Fruit fly (Drosophila melanogaster) whole organism, pupa: ENCODE data around the gene Atac2.

Experiments
- CG10348 ChIP-seq: fragments of 200-800 bp; sonication (Bioruptor generic); IDR thresholded peaks from 2 replicates; pipeline ENCODE4 v1.3.6; 2022; ENCODE audit warnings: missing biosample characterization, missing genetic modification characterization
- CG12605 ChIP-seq: fragments of 200-800 bp; sonication (Bioruptor generic); IDR thresholded peaks from 2 replicates; pipeline ENCODE4 v1.3.6; 2022; ENCODE audit warnings: missing biosample characterization, missing genetic modification characterization
- CG13204 ChIP-seq: fragments of 200-800 bp; sonication (Bioruptor generic); optimal IDR thresholded peaks from 2 replicates; lab custom pipeline; 2018; ENCODE audit warnings: missing biosample characterization, mild to moderate bottlenecking, missing genetic modification characterization, moderate library complexity
- CG14655 ChIP-seq: fragments of 200-800 bp; sonication (Bioruptor generic); optimal IDR thresholded peaks from 3 replicates; lab custom pipeline; 2017; ENCODE audit warnings: mild to moderate bottlenecking, missing biosample characterization, missing genetic modification reagents, missing genetic modification characterization
- CG15710 ChIP-seq: fragments of 200-800 bp; sonication (Bioruptor generic); optimal IDR thresholded peaks from 2 replicates; lab custom pipeline; 2018; ENCODE audit warnings: missing biosample characterization, mild to moderate bottlenecking, missing genetic modification characterization, moderate library complexity
- CG17806 ChIP-seq: fragments of 200-800 bp; sonication (Bioruptor generic); optimal IDR thresholded peaks from 2 replicates; lab custom pipeline; 2018; ENCODE audit warnings: missing biosample characterization, mild to moderate bottlenecking, missing genetic modification characterization, moderate library complexity
- CG32121 ChIP-seq: fragments of 200-800 bp; sonication (Bioruptor generic); IDR thresholded peaks from 2 replicates; pipeline ENCODE4 v1.3.6; 2022; ENCODE audit warnings: missing biosample characterization, missing genetic modification characterization
- CG34367 ChIP-seq: fragments of 200-800 bp; sonication (Bioruptor generic); optimal IDR thresholded peaks from 2 replicates; lab custom pipeline; 2018; ENCODE audit warnings: missing biosample characterization, mild to moderate bottlenecking, missing genetic modification characterization
- CG4496 ChIP-seq: fragments of 200-800 bp; sonication (Bioruptor generic); IDR thresholded peaks from 3 replicates; pipeline ENCODE4 v1.3.6; 2022; ENCODE audit warnings: missing biosample characterization, missing genetic modification characterization
- CG8159 ChIP-seq: fragments of 200-800 bp; sonication (Bioruptor generic); optimal IDR thresholded peaks from 3 replicates; lab custom pipeline; 2018; ENCODE audit warnings: missing biosample characterization, mild to moderate bottlenecking, missing genetic modification characterization, moderate library complexity
- CG8301 ChIP-seq: fragments of 200-800 bp; sonication (Bioruptor generic); optimal IDR thresholded peaks from 2 replicates; lab custom pipeline; 2018; ENCODE audit warnings: missing biosample characterization, mild to moderate bottlenecking, missing genetic modification characterization
- CG9948 ChIP-seq: fragments of 200-800 bp; sonication (Bioruptor generic); optimal IDR thresholded peaks from 2 replicates; lab custom pipeline; 2018; ENCODE audit warnings: missing biosample characterization, mild to moderate bottlenecking, missing genetic modification characterization, moderate library complexity
- D1 ChIP-seq: fragments of 200-800 bp; sonication (Bioruptor generic); optimal IDR thresholded peaks from 2 replicates; lab custom pipeline; 2018; ENCODE audit warnings: missing biosample characterization, mild to moderate bottlenecking, missing genetic modification characterization, moderate library complexity
- EcR ChIP-seq: fragments of 200-800 bp; sonication (Bioruptor generic); optimal IDR thresholded peaks from 3 replicates; lab custom pipeline; 2019; ENCODE audit warnings: missing biosample characterization, missing genetic modification characterization, mild to moderate bottlenecking, moderate library complexity, missing genetic modification reagents
- Ets98B ChIP-seq: fragments of 200-800 bp; sonication (Bioruptor generic); IDR thresholded peaks from 2 replicates; pipeline ENCODE4 v1.3.6; 2022; ENCODE audit warnings: missing biosample characterization, missing genetic modification characterization
- Pif1A ChIP-seq: fragments of 200-800 bp; sonication (Bioruptor generic); optimal IDR thresholded peaks from 3 replicates; lab custom pipeline; 2016; ENCODE audit warnings: missing biosample characterization, missing genetic modification characterization
- Pif1B ChIP-seq: fragments of 200-800 bp; sonication (Bioruptor generic); optimal IDR thresholded peaks from 3 replicates; lab custom pipeline; 2016; ENCODE audit warnings: missing biosample characterization, missing genetic modification characterization
- Snoo ChIP-seq: fragments of 200-800 bp; sonication (Bioruptor generic); optimal IDR thresholded peaks from 3 replicates; lab custom pipeline; 2017; ENCODE audit warnings: missing biosample characterization, mild to moderate bottlenecking, missing genetic modification characterization, inconsistent platforms
- fd96Ca ChIP-seq: fragments of 200-800 bp; sonication (Bioruptor generic); IDR thresholded peaks from 3 replicates; pipeline ENCODE4 v1.3.6; 2022; ENCODE audit warnings: missing biosample characterization, missing genetic modification characterization
- gl ChIP-seq: fragments of 200-800 bp; sonication (Bioruptor generic); optimal IDR thresholded peaks from 2 replicates; lab custom pipeline; 2018; ENCODE audit warnings: missing biosample characterization, mild to moderate bottlenecking, missing genetic modification characterization
- rn ChIP-seq: fragments of 200-800 bp; sonication (Bioruptor generic); IDR thresholded peaks from 2 replicates; pipeline ENCODE4 v1.3.6; 2022; ENCODE audit warnings: missing biosample characterization, missing genetic modification characterization

Gene Atac2

dm6 chr2L:18626987-18627386, 14.9 kb upstream of the Atac2 start:
- TF ChIP-seq Snoo (tag; lab: Kevin White, UChicago) (peak; percentile 8), CG13204 (GFP tag; lab: Kevin White, UChicago) (no peak), CG8159 (tag; lab: Kevin White, UChicago) (no peak), EcR (GFP tag; lab: Kevin White, UChicago) (no peak), Pif1A (GFP tag; lab: Kevin White, UChicago) (no peak)

dm6 chr2L:18625470-18625869, 13.4 kb upstream of the Atac2 start:
- TF ChIP-seq CG14655 (GFP tag; lab: Kevin White, UChicago) = no peak
- TF ChIP-seq CG34367 (tag; lab: Kevin White, UChicago) = no peak
- TF ChIP-seq Ets98B (GFP tag; lab: Robert Waterston, UW) = no peak
- no peak for TF ChIP-seq Pif1B (GFP tag; lab: Kevin White, UChicago)
- TF ChIP-seq D1 (tag; lab: Kevin White, UChicago) = no peak
- no peak for TF ChIP-seq CG13204 (GFP tag; lab: Kevin White, UChicago)
- no peak for TF ChIP-seq CG10348
- TF ChIP-seq gl (tag; lab: Kevin White, UChicago) = no peak
- no peak for TF ChIP-seq CG17806 (tag; lab: Kevin White, UChicago)
- TF ChIP-seq rn (GFP tag; lab: Robert Waterston, UW) = no peak
- no peak for TF ChIP-seq CG15710 (tag; lab: Kevin White, UChicago)
- no peak for TF ChIP-seq fd96Ca
- TF ChIP-seq Pif1A (GFP tag; lab: Kevin White, UChicago) = no peak
- no peak for TF ChIP-seq CG32121 (GFP tag; lab: Robert Waterston, UW)
- no peak for TF ChIP-seq CG8159 (tag; lab: Kevin White, UChicago)
- no peak for TF ChIP-seq Snoo (tag; lab: Kevin White, UChicago)
- no peak for TF ChIP-seq EcR (GFP tag; lab: Kevin White, UChicago)

dm6 chr2L:18625009-18625408, 13.0 kb upstream of the Atac2 start:
- TF ChIP-seq CG32121 (GFP tag; lab: Robert Waterston, UW) (no peak), D1 (tag; lab: Kevin White, UChicago) (no peak), gl (tag; lab: Kevin White, UChicago) (no peak), CG10348 (no peak)

- TF ChIP-seq CG9948 (tag; lab: Kevin White, UChicago) = no peak
- TF ChIP-seq CG15710 (tag; lab: Kevin White, UChicago) = no peak
- TF ChIP-seq CG8301 (tag; lab: Kevin White, UChicago) = no peak
- no peak for TF ChIP-seq CG4496 (GFP tag; lab: Robert Waterston, UW)
- TF ChIP-seq CG8159 (tag; lab: Kevin White, UChicago) = no peak
- no peak for TF ChIP-seq CG14655 (GFP tag; lab: Kevin White, UChicago)
- no peak for TF ChIP-seq CG34367 (tag; lab: Kevin White, UChicago)
- TF ChIP-seq fd96Ca = no peak
These were observed 12.3 kb upstream of the Atac2 start for dm6 chr2L:18624362-18624761.

- TF ChIP-seq CG8159 (tag; lab: Kevin White, UChicago) (no peak), CG8301 (tag; lab: Kevin White, UChicago) (no peak), Pif1B (GFP tag; lab: Kevin White, UChicago) (no peak)
These were observed 11.4 kb upstream of the Atac2 start for dm6 chr2L:18623435-18623834.

dm6 chr2L:18621357-18622211, 9.5 kb upstream of the Atac2 start:
- TF ChIP-seq CG34367 (tag; lab: Kevin White, UChicago) (peak; percentile 44), CG13204 (GFP tag; lab: Kevin White, UChicago) (no peak), CG10348 (no peak), CG15710 (tag; lab: Kevin White, UChicago) (peak; percentile 73), CG8301 (tag; lab: Kevin White, UChicago) (peak; percentile 64), CG9948 (tag; lab: Kevin White, UChicago) (peak; percentile 66), CG32121 (GFP tag; lab: Robert Waterston, UW) (peak; percentile 65), rn (GFP tag; lab: Robert Waterston, UW) (peak; percentile 19; the same call in 1 of the 2 replicates), gl (tag; lab: Kevin White, UChicago) (peak; percentile 39), CG8159 (tag; lab: Kevin White, UChicago) (peak; percentile 89), Ets98B (GFP tag; lab: Robert Waterston, UW) (peak; percentile 43), Snoo (tag; lab: Kevin White, UChicago) (peak; percentile 68), Pif1A (GFP tag; lab: Kevin White, UChicago) (peak; percentile 68), Pif1B (GFP tag; lab: Kevin White, UChicago) (peak; percentile 77), CG17806 (tag; lab: Kevin White, UChicago) (peak; percentile 83), D1 (tag; lab: Kevin White, UChicago) (peak; percentile 73), CG12605 (GFP tag; lab: Robert Waterston, UW) (peak; percentile 35; the same call in 1 of the 2 replicates), CG14655 (GFP tag; lab: Kevin White, UChicago) (peak; percentile 64), EcR (GFP tag; lab: Kevin White, UChicago) (peak; percentile 62), fd96Ca (no peak), CG4496 (GFP tag; lab: Robert Waterston, UW) (peak; percentile 66; the same call in 1 of the 3 replicates)
- TF ChIP-seq, all 21 proteins: peak for 18
